Worm (Caenorhabditis elegans): ENCODE data around the gene M03B6.5.

ce11 chrX:13885131-13885530 is 41.4 kb downstream of the M03B6.5 start:
- no peak for TF ChIP-seq fos-1 (tag; optimal IDR thresholded peaks at IDR 0.05)
- no peak for TF ChIP-seq elt-3 (tag; optimal IDR thresholded peaks at IDR 0.05)

Data from whole organism, L3 larva.